Worm (Caenorhabditis elegans) whole organism, L4 larva: Measurements from ENCODE around the gene egg-1.
A peak's percentile ranks its signal among the peaks of the same experiment; 100 is the strongest.

Experiments
- F37D6.2 ChIP-seq: sonication (generic microtip); optimal IDR thresholded peaks from 2 replicates; lab custom pipeline; 2016; ENCODE audit warnings: mild to moderate bottlenecking, missing genetic modification characterization, missing compliant biosample characterization
- T20F7.1 ChIP-seq: fragments of 200-800 bp; sonication (Bioruptor generic); optimal IDR thresholded peaks from 2 replicates; lab custom pipeline; 2018; ENCODE audit warnings: mild to moderate bottlenecking, missing genetic modification characterization, missing compliant biosample characterization
- T26A8.4 ChIP-seq: fragments of 200-800 bp; sonication (Bioruptor generic); IDR thresholded peaks from 2 replicates; pipeline ENCODE4 v1.3.6; 2022; ENCODE audit warnings: missing genetic modification characterization, missing compliant biosample characterization
- Y5F2A.4 ChIP-seq: fragments of 200-800 bp; sonication (Bioruptor generic); optimal IDR thresholded peaks from 2 replicates; lab custom pipeline; 2018; ENCODE audit warnings: mild to moderate bottlenecking, missing genetic modification characterization, missing compliant biosample characterization
- Y75B8A.6 ChIP-seq: fragments of 200-800 bp; sonication (Bioruptor generic); IDR thresholded peaks from 2 replicates; pipeline ENCODE4 v1.3.6; 2022; ENCODE audit warnings: missing genetic modification reagents, missing genetic modification characterization, missing compliant biosample characterization
- ZK546.5 ChIP-seq, 2 experiments: sonication (generic microtip); optimal IDR thresholded peaks; 2 replicates each; lab custom pipeline; 2017; ENCODE audit warnings: missing biosample characterization in 2 of 2, missing genetic modification characterization in 2 of 2
- aha-1 ChIP-seq: fragments of 150-350 bp; peaks from one replicate; lab custom pipeline; 2014; ENCODE audit warnings: missing biosample characterization, missing genetic modification characterization
- arid-1 ChIP-seq: fragments of 200-800 bp; sonication (Bioruptor generic); conservative IDR thresholded peaks from 2 replicates; pipeline ENCODE4 v1.3.6; 2022; ENCODE audit warnings: missing genetic modification reagents, missing genetic modification characterization, missing compliant biosample characterization
- ceh-28 ChIP-seq: fragments of 150-350 bp; optimal IDR thresholded peaks from 2 replicates; lab custom pipeline; 2014; ENCODE audit warnings: missing biosample characterization, missing genetic modification reagents, missing genetic modification characterization
- ceh-44 ChIP-seq: fragments of 200-800 bp; sonication (Bioruptor generic); IDR thresholded peaks from 2 replicates; pipeline ENCODE4 v1.3.6; 2022; ENCODE audit warnings: missing genetic modification reagents, missing genetic modification characterization, missing compliant biosample characterization
- ceh-62 ChIP-seq: sonication (generic microtip); optimal IDR thresholded peaks from 2 replicates; lab custom pipeline; 2017; ENCODE audit warnings: missing biosample characterization, missing genetic modification characterization
- ceh-82 ChIP-seq: sonication (generic microtip); optimal IDR thresholded peaks from 2 replicates; lab custom pipeline; 2017; ENCODE audit warnings: missing biosample characterization, missing genetic modification characterization
- daf-16 ChIP-seq, 3 experiments: sonication (generic microtip); optimal IDR thresholded peaks; 2 replicates each; lab custom pipeline; 2016 to 2017; ENCODE audit warnings: missing genetic modification characterization in 3 of 3, missing genetic modification reagents in 3 of 3, mild to moderate bottlenecking in 2 of 3, missing compliant biosample characterization in 2 of 3, missing biosample characterization in 1 of 3, moderate library complexity in 1 of 3
- daf-19 ChIP-seq: fragments of 200-800 bp; sonication (Bioruptor generic); conservative IDR thresholded peaks from 2 replicates; pipeline ENCODE4 v1.3.6; 2022; ENCODE audit warnings: missing genetic modification characterization, missing compliant biosample characterization
- daf-8 ChIP-seq: fragments of 200-800 bp; sonication (Bioruptor generic); IDR thresholded peaks from 2 replicates; pipeline ENCODE4 v1.3.6; 2022; ENCODE audit warnings: missing genetic modification characterization, missing compliant biosample characterization
- dmd-8 ChIP-seq: fragments of 200-800 bp; sonication (Bioruptor generic); IDR thresholded peaks from 2 replicates; pipeline ENCODE4 v1.3.6; 2022; ENCODE audit warnings: missing genetic modification characterization, missing compliant biosample characterization
- dmd-9 ChIP-seq: fragments of 200-800 bp; sonication (Bioruptor generic); IDR thresholded peaks from 2 replicates; pipeline ENCODE4 v1.3.6; 2022; ENCODE audit warnings: missing genetic modification reagents, missing genetic modification characterization, missing compliant biosample characterization
- dpl-1 ChIP-seq: fragments of 150-350 bp; optimal IDR thresholded peaks from 2 replicates; lab custom pipeline; 2014; ENCODE audit warnings: missing biosample characterization, missing genetic modification reagents, missing genetic modification characterization
- duxl-1 ChIP-seq: sonication (generic microtip); optimal IDR thresholded peaks from 2 replicates; lab custom pipeline; 2016; ENCODE audit warnings: mild to moderate bottlenecking, missing genetic modification characterization, moderate library complexity, missing compliant biosample characterization; ENCODE audit not compliant: poor library complexity
- egl-43 ChIP-seq: fragments of 200-800 bp; sonication (Bioruptor generic); IDR thresholded peaks from 2 replicates; pipeline ENCODE4 v1.3.6; 2022; ENCODE audit warnings: missing genetic modification reagents, missing genetic modification characterization, missing compliant biosample characterization
- fkh-10 ChIP-seq: fragments of 150-350 bp; optimal IDR thresholded peaks from 2 replicates; lab custom pipeline; 2014; ENCODE audit warnings: missing biosample characterization, missing genetic modification reagents, missing genetic modification characterization
- hif-1 ChIP-seq, 2 experiments: sonication (generic microtip); optimal IDR thresholded peaks; 2 replicates each; lab custom pipeline; 2016 to 2017; ENCODE audit warnings: missing compliant biosample characterization in 2 of 2, missing genetic modification characterization in 2 of 2, missing genetic modification reagents in 2 of 2, missing genotype in 2 of 2, mild to moderate bottlenecking in 1 of 2
- hmg-1.1 ChIP-seq: fragments of 200-800 bp; sonication (Bioruptor generic); IDR thresholded peaks from 2 replicates; pipeline ENCODE4 v1.3.6; 2022; ENCODE audit warnings: missing genetic modification reagents, missing genetic modification characterization, missing compliant biosample characterization
- lim-7 ChIP-seq: fragments of 200-800 bp; sonication (Bioruptor generic); IDR thresholded peaks from 2 replicates; pipeline ENCODE4 v1.3.6; 2022; ENCODE audit warnings: missing genetic modification characterization, missing compliant biosample characterization
- lsy-2 ChIP-seq, 2 experiments: fragments of 150-350 bp in 1 of 2; sonication (generic microtip) in 1 of 2; optimal IDR thresholded peaks; 2 replicates each; lab custom pipeline; 2014 to 2017; ENCODE audit warnings: missing biosample characterization in 2 of 2, missing genetic modification characterization in 2 of 2
- madf-9 ChIP-seq: fragments of 200-800 bp; sonication (Bioruptor generic); conservative IDR thresholded peaks from 2 replicates; pipeline ENCODE4 v1.3.6; 2022; ENCODE audit warnings: missing genetic modification reagents, missing genetic modification characterization, missing compliant biosample characterization
- mdl-1 ChIP-seq, 2 experiments: fragments of 150-350 bp in 1 of 2; sonication (generic microtip) in 1 of 2; optimal IDR thresholded peaks; 2 replicates each; lab custom pipeline; 2014 to 2017; ENCODE audit warnings: missing biosample characterization in 2 of 2, missing genetic modification characterization in 2 of 2
- mdt-29 ChIP-seq: fragments of 200-800 bp; sonication (Bioruptor generic); IDR thresholded peaks from 2 replicates; pipeline ENCODE4 v1.3.6; 2022; ENCODE audit warnings: missing genetic modification reagents, missing genetic modification characterization, missing compliant biosample characterization
- mep-1 ChIP-seq: fragments of 150-350 bp; sonication (generic microtip); optimal IDR thresholded peaks from 3 replicates; lab custom pipeline; 2014; ENCODE audit warnings: missing biosample characterization, missing genetic modification characterization
- nhr-102 ChIP-seq: sonication (generic microtip); optimal IDR thresholded peaks from 2 replicates; lab custom pipeline; 2016; ENCODE audit warnings: mild to moderate bottlenecking, missing genetic modification characterization, moderate library complexity, missing compliant biosample characterization
- nhr-237 ChIP-seq: sonication (generic microtip); optimal IDR thresholded peaks from 2 replicates; lab custom pipeline; 2017; ENCODE audit warnings: missing biosample characterization, missing genetic modification characterization
- nhr-25 ChIP-seq: sonication (generic microtip); optimal IDR thresholded peaks from 2 replicates; lab custom pipeline; 2017; ENCODE audit warnings: missing genetic modification characterization, mild to moderate bottlenecking, missing compliant biosample characterization, antibody characterized with exemption, moderate library complexity, borderline replicate concordance; ENCODE audit not compliant: insufficient read depth
- nhr-28 ChIP-seq: fragments of 150-350 bp; optimal IDR thresholded peaks from 2 replicates; lab custom pipeline; 2014; ENCODE audit warnings: missing biosample characterization, missing genetic modification characterization
- nhr-42 ChIP-seq: fragments of 200-800 bp; sonication (Bioruptor generic); IDR thresholded peaks from 2 replicates; pipeline ENCODE4 v1.3.6; 2022; ENCODE audit warnings: missing genetic modification characterization, missing compliant biosample characterization
- nhr-77 ChIP-seq: fragments of 150-350 bp; optimal IDR thresholded peaks from 2 replicates; lab custom pipeline; 2014; ENCODE audit warnings: missing biosample characterization, missing genetic modification characterization
- pha-4 ChIP-seq, 2 experiments: fragments of 150-350 bp in 1 of 2; fragments of 200-800 bp in 1 of 2; sonication (Bioruptor generic) in 1 of 2; IDR thresholded peaks in 1 of 2; optimal IDR thresholded peaks in 1 of 2; 2 replicates each; pipeline versions ENCODE4 v1.3.6 to Lab custom; 2014 to 2022; ENCODE audit warnings: missing genetic modification characterization in 2 of 2, missing genetic modification reagents in 2 of 2, missing biosample characterization in 1 of 2, missing compliant biosample characterization in 1 of 2
- php-3 ChIP-seq: fragments of 200-800 bp; sonication (Bioruptor generic); IDR thresholded peaks from 2 replicates; pipeline ENCODE4 v1.3.6; 2022; ENCODE audit warnings: missing genetic modification reagents, missing genetic modification characterization, missing compliant biosample characterization
- rbr-2 ChIP-seq: sonication (generic microtip); optimal IDR thresholded peaks from 2 replicates; lab custom pipeline; 2016; ENCODE audit warnings: missing genotype, missing genetic modification characterization, missing compliant biosample characterization
- sdz-12 ChIP-seq: fragments of 200-800 bp; sonication (Bioruptor generic); optimal IDR thresholded peaks from 2 replicates; lab custom pipeline; 2018; ENCODE audit warnings: mild to moderate bottlenecking, missing genetic modification characterization, missing compliant biosample characterization
- set-16 ChIP-seq: fragments of 200-800 bp; sonication (Bioruptor generic); IDR thresholded peaks from 2 replicates; pipeline ENCODE4 v1.3.6; 2022; ENCODE audit warnings: missing genetic modification reagents, missing genetic modification characterization, missing compliant biosample characterization
- unc-39 ChIP-seq: sonication (generic microtip); optimal IDR thresholded peaks from 2 replicates; lab custom pipeline; 2017; ENCODE audit warnings: missing biosample characterization, missing genetic modification characterization
- unc-62 ChIP-seq, 3 experiments: fragments of 150-350 bp in 1 of 3; sonication (generic microtip); optimal IDR thresholded peaks in 2 of 3; peaks in 1 of 3; 1 replicate in 1 of 3; 2 replicates in 2 of 3; lab custom pipeline; 2014 to 2017; ENCODE audit warnings: missing biosample characterization in 3 of 3, missing genetic modification characterization in 3 of 3, missing genetic modification reagents in 3 of 3, missing genotype in 1 of 3
- zfp-3 ChIP-seq: fragments of 200-800 bp; sonication (Bioruptor generic); conservative IDR thresholded peaks from 2 replicates; pipeline ENCODE4 v1.3.6; 2022; ENCODE audit warnings: missing genetic modification reagents, missing genetic modification characterization, missing compliant biosample characterization

Gene egg-1

DNA sequence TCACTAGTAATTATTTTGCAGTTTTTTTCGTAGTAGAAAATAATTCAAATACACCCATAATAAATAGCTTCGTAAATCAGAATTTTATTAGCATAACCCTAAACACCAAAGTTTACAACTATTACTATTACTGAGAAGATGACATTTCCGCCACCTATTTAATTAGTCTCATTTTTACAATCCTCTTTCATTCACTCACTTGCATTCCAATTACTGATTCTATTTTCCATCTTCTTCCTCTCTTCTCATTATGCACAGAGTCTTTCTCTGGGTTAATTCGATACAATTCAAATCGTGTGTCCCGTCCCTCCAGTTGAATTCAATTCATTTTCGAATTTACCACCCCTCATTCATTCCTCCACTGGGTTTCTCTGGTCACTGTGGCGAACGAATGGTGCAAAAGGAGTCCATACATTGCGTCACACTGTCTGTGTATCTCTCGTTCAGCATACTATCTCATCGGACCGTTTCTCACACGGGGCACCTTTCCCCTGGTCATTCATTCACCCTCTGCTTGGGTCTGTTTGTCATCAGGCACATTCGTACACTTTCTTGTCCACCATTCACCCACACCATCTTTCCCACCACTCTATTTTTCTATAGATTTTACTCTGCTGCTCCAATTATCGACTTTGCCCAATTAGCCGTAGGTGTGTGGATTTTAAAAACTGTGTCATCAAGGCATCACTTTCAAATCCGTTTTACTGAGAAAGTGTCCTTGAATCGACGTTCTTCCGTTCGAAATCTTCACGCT is 7.5 kb upstream of the egg-1 start:
- TF ChIP-seq unc-62 (GFP tag; optimal IDR thresholded peaks at IDR 0.05 in 1 of 2; lab: Kevin White, UChicago): peak in 1 of 2 experiments; percentile 65
- no peak for TF ChIP-seq unc-62 (tag; optimal IDR thresholded peaks at IDR 0.05; lab: Kevin White, UChicago)
- no peak for TF ChIP-seq rbr-2 (tag; lab: Kevin White, UChicago)
- TF ChIP-seq F37D6.2 (tag; lab: Kevin White, UChicago): no peak
- no peak for TF ChIP-seq nhr-42 (GFP tag; lab: Robert Waterston, UW)
- TF ChIP-seq pha-4 (GFP tag; IDR thresholded peaks at IDR 0.05; lab: Robert Waterston, UW): no peak
- no peak for TF ChIP-seq pha-4 (tag; optimal IDR thresholded peaks at IDR 0.05; lab: Kevin White, UChicago)
- no peak for TF ChIP-seq lim-7

DNA sequence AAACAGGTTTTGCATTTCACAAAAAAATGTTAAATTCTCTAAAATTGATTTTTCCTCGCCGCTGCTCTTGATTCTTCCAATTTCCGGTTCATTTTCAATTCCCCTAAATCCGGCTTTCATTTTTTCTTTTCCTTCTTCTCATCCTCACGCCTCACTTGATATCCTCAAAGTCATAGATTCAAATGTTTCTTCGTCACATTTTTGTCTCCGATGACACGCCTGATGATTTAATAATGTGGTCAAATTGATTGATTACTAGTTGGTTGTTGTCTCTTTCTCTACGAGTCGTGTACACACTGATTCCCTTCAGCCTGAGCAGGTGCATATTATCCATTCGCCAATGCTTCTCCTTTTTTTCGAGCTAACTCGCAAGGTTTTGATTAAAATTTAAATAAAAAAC is 6.5 kb upstream of the egg-1 start:
- no peak for TF ChIP-seq mdt-29 (GFP tag; lab: Robert Waterston, UW)
- peak in 1 of 2 experiments; percentile 50 for TF ChIP-seq unc-62 (GFP tag; optimal IDR thresholded peaks at IDR 0.05 in 1 of 2; lab: Kevin White, UChicago)
- TF ChIP-seq unc-62 (tag; optimal IDR thresholded peaks at IDR 0.05; lab: Kevin White, UChicago): no peak

DNA sequence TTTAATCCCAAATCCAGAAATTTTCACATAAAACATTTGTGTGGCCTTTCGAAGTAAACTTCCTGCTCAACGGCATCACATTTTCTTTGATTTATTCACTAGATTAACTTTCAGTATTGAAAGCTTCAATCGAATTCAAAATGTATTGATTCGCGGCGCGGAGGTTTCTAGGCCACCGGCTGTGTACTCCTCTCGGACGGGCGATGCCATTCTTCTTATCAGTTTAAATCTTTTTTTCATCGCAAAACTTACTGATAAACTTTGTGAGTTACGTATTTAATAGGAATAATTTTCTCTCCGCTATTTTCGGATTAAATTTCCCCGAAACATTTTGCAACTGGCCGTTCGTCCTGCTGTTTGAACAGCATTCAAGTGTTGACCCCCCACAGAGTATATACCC is 6.1 kb upstream of the egg-1 start:
- TF ChIP-seq Y5F2A.4 (GFP tag; lab: Kevin White, UChicago) (no peak), dmd-8 (GFP tag; lab: Robert Waterston, UW) (no peak), mep-1 (peak; percentile 58), ceh-44 (GFP tag; lab: Robert Waterston, UW) (0 out of 2 replicates have a peak, but pooled peaks have one; percentile 27), daf-8 (no peak), ceh-82 (tag; lab: Kevin White, UChicago) (no peak), egl-43 (GFP tag; lab: Robert Waterston, UW) (no peak), lim-7 (no peak), nhr-42 (GFP tag; lab: Robert Waterston, UW) (no peak), aha-1 (tag; lab: Kevin White, UChicago) (peak; percentile 95), ceh-62 (tag; lab: Kevin White, UChicago) (no peak), nhr-237 (no peak), T26A8.4 (GFP tag; lab: Robert Waterston, UW) (peak; percentile 66), nhr-77 (tag; lab: Kevin White, UChicago) (peak; percentile 48), daf-19 (GFP tag; lab: Robert Waterston, UW) (no peak), unc-39 (tag; lab: Kevin White, UChicago) (no peak), sdz-12 (no peak), duxl-1 (tag; lab: Kevin White, UChicago) (peak; percentile 82), fkh-10 (no peak), ZK546.5 (tag; optimal IDR thresholded peaks at IDR 0.05; lab: Kevin White, UChicago) (no peak), F37D6.2 (tag; lab: Kevin White, UChicago) (no peak), Y75B8A.6 (no peak), daf-16 (GFP tag; optimal IDR thresholded peaks at IDR 0.05; lab: Kevin White, UChicago) (peak in 1 of 2 experiments; percentile 36), daf-16 (tag; optimal IDR thresholded peaks at IDR 0.05; lab: Kevin White, UChicago) (peak; percentile 49), ceh-28 (tag; lab: Kevin White, UChicago) (peak; percentile 17), lsy-2 (tag; optimal IDR thresholded peaks at IDR 0.05; lab: Kevin White, UChicago) (peak in 1 of 2 experiments; percentile 81), nhr-28 (peak; percentile 67), hmg-1.1 (GFP tag; lab: Robert Waterston, UW) (peak; percentile 35; the same call in 1 of the 2 replicates), dmd-9 (GFP tag; lab: Robert Waterston, UW) (0 out of 2 replicates have a peak, but pooled peaks have one; percentile 19), madf-9 (GFP tag; lab: Robert Waterston, UW) (peak; percentile 52), set-16 (GFP tag; lab: Robert Waterston, UW) (no peak), zfp-3 (GFP tag; lab: Robert Waterston, UW) (no peak), nhr-102 (tag; lab: Kevin White, UChicago) (peak; percentile 67), mdl-1 (tag; optimal IDR thresholded peaks at IDR 0.05; lab: Kevin White, UChicago) (peak in 1 of 2 experiments; percentile 26), nhr-25 (no peak), hif-1 (tag; optimal IDR thresholded peaks at IDR 0.05; lab: Kevin White, UChicago) (peak in 1 of 2 experiments; percentile 88), arid-1 (GFP tag; lab: Robert Waterston, UW) (peak; percentile 56; the same call in 1 of the 2 replicates), T20F7.1 (no peak), php-3 (GFP tag; lab: Robert Waterston, UW) (no peak), dpl-1 (peak; percentile 93)
